Fruit fly (Drosophila melanogaster): ENCODE data around the gene CG5521.
A peak's percentile ranks its signal among the peaks of the same experiment; 100 is the strongest.

DNA sequence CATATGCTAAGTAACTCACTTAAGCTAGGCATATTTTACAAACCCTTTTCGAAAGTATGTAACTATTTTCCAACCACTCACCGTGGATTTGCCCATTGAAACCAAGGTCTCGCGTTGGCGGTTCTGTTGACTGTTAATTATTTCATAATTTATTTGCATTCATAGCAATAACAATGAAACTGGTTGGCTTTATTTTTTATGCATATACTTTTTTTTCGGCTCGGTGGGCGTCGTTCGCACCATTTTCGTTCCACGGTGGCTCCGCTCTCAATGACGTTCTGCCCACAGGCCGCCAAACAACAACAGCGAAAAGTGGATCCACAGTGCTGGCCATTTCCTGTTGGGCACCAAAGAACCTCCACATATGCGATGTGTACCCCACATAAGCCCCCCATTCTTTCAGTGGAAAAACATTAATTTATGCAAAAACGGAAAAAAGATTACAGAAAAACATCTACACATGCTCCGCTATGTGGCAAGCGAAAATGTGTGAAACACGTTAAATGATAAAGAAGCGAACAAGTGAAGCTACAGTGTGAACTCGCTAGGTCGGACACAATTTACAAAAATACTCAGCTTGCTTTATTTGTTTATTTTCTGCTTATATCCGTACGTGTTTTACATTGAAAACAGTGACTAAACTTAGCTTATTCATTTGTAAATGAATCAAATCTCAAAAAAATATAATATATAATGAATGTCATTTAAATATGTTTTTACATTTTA, 1.0 kb downstream of the CG5521 start:
- TF ChIP-seq cic (GFP tag; optimal IDR thresholded peaks at IDR 0.05) (no peak), tj (GFP tag; optimal IDR thresholded peaks at IDR 0.05) (peak; percentile 13), toe (GFP tag; optimal IDR thresholded peaks at IDR 0.05) (no peak), Mnt (GFP tag; optimal IDR thresholded peaks at IDR 0.05) (no peak), bab1 (GFP tag; optimal IDR thresholded peaks at IDR 0.05) (peak; percentile 28), CG1620 (GFP tag; optimal IDR thresholded peaks at IDR 0.05) (no peak), kay (GFP tag; ENCODE audit: borderline replicate concordance) (no peak), ovo (GFP tag; optimal IDR thresholded peaks at IDR 0.05) (no peak)

All from whole organism, adult.